Fruit fly (Drosophila melanogaster) whole organism, adult: ENCODE results near the gene Ncoa6.

ENCODE experiments used
- CG11617 ChIP-seq: fragments of 200-800 bp; sonication (Bioruptor generic); optimal IDR thresholded peaks from 2 replicates; lab custom pipeline; 2017; ENCODE audit warnings: mild to moderate bottlenecking, missing biosample characterization, missing genetic modification reagents, missing genetic modification characterization
- CG12768 ChIP-seq: fragments of 200-800 bp; sonication (Bioruptor generic); optimal IDR thresholded peaks from 2 replicates; lab custom pipeline; 2017; ENCODE audit warnings: missing biosample characterization, missing genetic modification characterization, mild to moderate bottlenecking, moderate library complexity, missing genetic modification reagents
- CG14711 ChIP-seq: fragments of 200-800 bp; sonication (Bioruptor generic); optimal IDR thresholded peaks from 2 replicates; lab custom pipeline; 2018; ENCODE audit warnings: missing biosample characterization, mild to moderate bottlenecking, missing genetic modification characterization, moderate library complexity
- CG1620 ChIP-seq: fragments of 200-800 bp; sonication (Bioruptor generic); optimal IDR thresholded peaks from 2 replicates; lab custom pipeline; 2016; ENCODE audit warnings: missing biosample characterization, missing genetic modification characterization
- CG33017 ChIP-seq: fragments of 200-800 bp; sonication (Bioruptor generic); optimal IDR thresholded peaks from 2 replicates; lab custom pipeline; 2018; ENCODE audit warnings: missing biosample characterization, mild to moderate bottlenecking, missing genetic modification characterization, moderate library complexity
- CG5204 ChIP-seq: fragments of 200-800 bp; sonication (Bioruptor generic); optimal IDR thresholded peaks from 2 replicates; lab custom pipeline; 2016; ENCODE audit warnings: missing biosample characterization, missing genetic modification characterization
- CG7045 ChIP-seq: fragments of 200-800 bp; sonication (Bioruptor generic); optimal IDR thresholded peaks from 2 replicates; lab custom pipeline; 2017; ENCODE audit warnings: missing biosample characterization, mild to moderate bottlenecking, missing genetic modification characterization
- CG7101 ChIP-seq: fragments of 200-800 bp; sonication (Bioruptor generic); optimal IDR thresholded peaks from 2 replicates; lab custom pipeline; 2018; ENCODE audit warnings: missing biosample characterization, mild to moderate bottlenecking, missing genetic modification characterization, moderate library complexity
- Clk ChIP-seq: fragments of 200-800 bp; sonication (Bioruptor generic); optimal IDR thresholded peaks from 2 replicates; lab custom pipeline; 2017; ENCODE audit warnings: missing biosample characterization, missing genetic modification characterization
- Crg-1 ChIP-seq: fragments of 200-800 bp; sonication (Bioruptor generic); optimal IDR thresholded peaks from 2 replicates; lab custom pipeline; 2016; ENCODE audit warnings: missing biosample characterization, missing genetic modification characterization
- Hr96 ChIP-seq: fragments of 200-800 bp; sonication (Bioruptor generic); optimal IDR thresholded peaks from 2 replicates; lab custom pipeline; 2016; ENCODE audit warnings: missing biosample characterization, missing genetic modification characterization
- Mnt ChIP-seq: fragments of 200-800 bp; sonication (Bioruptor generic); optimal IDR thresholded peaks from 2 replicates; lab custom pipeline; 2016; ENCODE audit warnings: missing biosample characterization, mild to moderate bottlenecking, missing genetic modification characterization
- bab1 ChIP-seq: fragments of 200-800 bp; sonication (Bioruptor generic); optimal IDR thresholded peaks from 3 replicates; lab custom pipeline; 2019; ENCODE audit warnings: missing biosample characterization, mild to moderate bottlenecking, missing genetic modification characterization, moderate library complexity
- cic ChIP-seq: fragments of 200-800 bp; sonication (Bioruptor generic); optimal IDR thresholded peaks from 2 replicates; lab custom pipeline; 2017; ENCODE audit warnings: missing biosample characterization, mild to moderate bottlenecking, missing genetic modification characterization, moderate library complexity
- cnc ChIP-seq, 2 experiments: fragments of >200 bp; optimal IDR thresholded peaks; 2 replicates each; lab custom pipeline; 2017
- kay ChIP-seq: fragments of 200-800 bp; sonication (Bioruptor generic); peaks from one replicate; lab custom pipeline; 2016; ENCODE audit warnings: missing biosample characterization, missing genetic modification characterization, borderline replicate concordance
- ovo ChIP-seq: fragments of 200-800 bp; sonication (Bioruptor generic); optimal IDR thresholded peaks from 2 replicates; lab custom pipeline; 2016; ENCODE audit warnings: missing biosample characterization, missing genetic modification characterization
- pad ChIP-seq: fragments of 200-800 bp; sonication (Bioruptor generic); optimal IDR thresholded peaks from 3 replicates; lab custom pipeline; 2017; ENCODE audit warnings: missing biosample characterization, missing genetic modification characterization, mild to moderate bottlenecking, moderate library complexity, missing genetic modification reagents
- tj ChIP-seq: fragments of 200-800 bp; sonication (Bioruptor generic); optimal IDR thresholded peaks from 3 replicates; lab custom pipeline; 2017; ENCODE audit warnings: missing biosample characterization, mild to moderate bottlenecking, missing genetic modification characterization, moderate library complexity
- toe ChIP-seq: fragments of 200-800 bp; sonication (Bioruptor generic); optimal IDR thresholded peaks from 2 replicates; lab custom pipeline; 2016; ENCODE audit warnings: missing biosample characterization, missing genetic modification characterization

Gene Ncoa6

dm6 chr2L:5303044-5303904 lies 23.2 kb downstream of the Ncoa6 start:
- TF ChIP-seq tj (GFP tag; lab: Kevin White, UChicago) = peak; percentile 100
- TF ChIP-seq cic (GFP tag; lab: Kevin White, UChicago) = peak; percentile 93
- TF ChIP-seq Mnt (GFP tag; lab: Kevin White, UChicago) = peak; percentile 80
- peak; percentile 22 for TF ChIP-seq ovo (GFP tag; lab: Kevin White, UChicago)
- TF ChIP-seq CG11617 (GFP tag; lab: Kevin White, UChicago) = peak; percentile 77
- TF ChIP-seq CG12768 (GFP tag; lab: Kevin White, UChicago) = peak; percentile 68
- peak in 1 of 2 experiments; percentile 46 for TF ChIP-seq cnc (optimal IDR thresholded peaks at IDR 0.05; lab: Kevin White, UChicago)
- peak; percentile 78 for TF ChIP-seq CG5204
- peak; percentile 95 for TF ChIP-seq kay (GFP tag; lab: Kevin White, UChicago)
- peak; percentile 83 for TF ChIP-seq CG14711 (tag; lab: Kevin White, UChicago)
- TF ChIP-seq Crg-1 (GFP tag; lab: Kevin White, UChicago) = peak; percentile 17
- TF ChIP-seq CG7045 (GFP tag; lab: Kevin White, UChicago) = peak; percentile 75
- peak; percentile 60 for TF ChIP-seq CG33017 (tag; lab: Kevin White, UChicago)
- TF ChIP-seq toe (GFP tag; lab: Kevin White, UChicago) = peak; percentile 79
- peak; percentile 60 for TF ChIP-seq Hr96 (GFP tag; lab: Kevin White, UChicago)
- TF ChIP-seq CG1620 = no peak
- peak; percentile 72 for TF ChIP-seq CG7101
- peak; percentile 91 for TF ChIP-seq Clk (GFP tag; lab: Kevin White, UChicago)
- peak; percentile 69 for TF ChIP-seq pad (GFP tag; lab: Kevin White, UChicago)
- TF ChIP-seq bab1 (GFP tag; lab: Kevin White, UChicago) = peak; percentile 51

dm6 chr2L:5302692-5303043 lies 23.8 kb downstream of the Ncoa6 start:
- no peak for TF ChIP-seq CG1620
- TF ChIP-seq CG11617 (GFP tag; lab: Kevin White, UChicago) = no peak
- TF ChIP-seq Clk (GFP tag; lab: Kevin White, UChicago) = no peak
- TF ChIP-seq CG33017 (tag; lab: Kevin White, UChicago) = no peak
- no peak for TF ChIP-seq cnc (optimal IDR thresholded peaks at IDR 0.05; lab: Kevin White, UChicago)
- no peak for TF ChIP-seq CG14711 (tag; lab: Kevin White, UChicago)
- TF ChIP-seq Mnt (GFP tag; lab: Kevin White, UChicago) = peak; percentile 25
- no peak for TF ChIP-seq CG7101
- no peak for TF ChIP-seq tj (GFP tag; lab: Kevin White, UChicago)
- no peak for TF ChIP-seq CG12768 (GFP tag; lab: Kevin White, UChicago)
- TF ChIP-seq ovo (GFP tag; lab: Kevin White, UChicago) = peak; percentile 3
- no peak for TF ChIP-seq toe (GFP tag; lab: Kevin White, UChicago)
- no peak for TF ChIP-seq Hr96 (GFP tag; lab: Kevin White, UChicago)
- no peak for TF ChIP-seq CG5204
- peak; percentile 98 for TF ChIP-seq kay (GFP tag; lab: Kevin White, UChicago)
- no peak for TF ChIP-seq bab1 (GFP tag; lab: Kevin White, UChicago)
- TF ChIP-seq Crg-1 (GFP tag; lab: Kevin White, UChicago) = no peak

- TF ChIP-seq CG12768 (GFP tag; lab: Kevin White, UChicago) (peak; percentile 58), tj (GFP tag; lab: Kevin White, UChicago) (no peak), cnc (optimal IDR thresholded peaks at IDR 0.05; lab: Kevin White, UChicago) (peak in 1 of 2 experiments; percentile 21), CG1620 (peak; percentile 1), Hr96 (GFP tag; lab: Kevin White, UChicago) (peak; percentile 57), CG14711 (tag; lab: Kevin White, UChicago) (peak; percentile 65), cic (GFP tag; lab: Kevin White, UChicago) (no peak), CG33017 (tag; lab: Kevin White, UChicago) (peak; percentile 67), Crg-1 (GFP tag; lab: Kevin White, UChicago) (peak; percentile 8), kay (GFP tag; lab: Kevin White, UChicago) (no peak), toe (GFP tag; lab: Kevin White, UChicago) (peak; percentile 46), CG5204 (peak; percentile 77), Clk (GFP tag; lab: Kevin White, UChicago) (no peak), Mnt (GFP tag; lab: Kevin White, UChicago) (no peak), ovo (GFP tag; lab: Kevin White, UChicago) (peak; percentile 61), bab1 (GFP tag; lab: Kevin White, UChicago) (peak; percentile 38), pad (GFP tag; lab: Kevin White, UChicago) (no peak), CG7101 (peak; percentile 71), CG7045 (GFP tag; lab: Kevin White, UChicago) (peak; percentile 66), CG11617 (GFP tag; lab: Kevin White, UChicago) (peak; percentile 29)
Observed at dm6 chr2L:5302284-5302683, 24.2 kb downstream of the Ncoa6 start.

dm6 chr2L:5300785-5301616 lies 25.5 kb downstream of the Ncoa6 start:
- TF ChIP-seq CG1620 = no peak
- peak; percentile 6 for TF ChIP-seq CG33017 (tag; lab: Kevin White, UChicago)
- TF ChIP-seq cic (GFP tag; lab: Kevin White, UChicago) = peak; percentile 80
- TF ChIP-seq CG7101 = no peak
- peak; percentile 80 for TF ChIP-seq ovo (GFP tag; lab: Kevin White, UChicago)
- TF ChIP-seq Mnt (GFP tag; lab: Kevin White, UChicago) = peak; percentile 63
- TF ChIP-seq CG14711 (tag; lab: Kevin White, UChicago) = no peak
- TF ChIP-seq cnc (optimal IDR thresholded peaks at IDR 0.05; lab: Kevin White, UChicago) = no peak
- TF ChIP-seq Hr96 (GFP tag; lab: Kevin White, UChicago) = no peak
- peak; percentile 78 for TF ChIP-seq CG12768 (GFP tag; lab: Kevin White, UChicago)
- no peak for TF ChIP-seq CG11617 (GFP tag; lab: Kevin White, UChicago)
- no peak for TF ChIP-seq CG5204
- TF ChIP-seq Clk (GFP tag; lab: Kevin White, UChicago) = peak; percentile 99
- peak; percentile 39 for TF ChIP-seq pad (GFP tag; lab: Kevin White, UChicago)
- TF ChIP-seq CG7045 (GFP tag; lab: Kevin White, UChicago) = no peak
- peak; percentile 82 for TF ChIP-seq kay (GFP tag; lab: Kevin White, UChicago)
- TF ChIP-seq Crg-1 (GFP tag; lab: Kevin White, UChicago) = no peak
- no peak for TF ChIP-seq toe (GFP tag; lab: Kevin White, UChicago)
- no peak for TF ChIP-seq bab1 (GFP tag; lab: Kevin White, UChicago)
- peak; percentile 33 for TF ChIP-seq tj (GFP tag; lab: Kevin White, UChicago)
